Worm (Caenorhabditis elegans) whole organism, L4 larva: ENCODE measurements around the gene B0495.9.

ENCODE experiments used
- D1046.2 ChIP-seq: fragments of 200-800 bp; sonication (Bioruptor generic); IDR thresholded peaks from 2 replicates; pipeline ENCODE4 v1.3.6; 2022; ENCODE audit warnings: missing genetic modification characterization, missing compliant biosample characterization
- F26F4.8 ChIP-seq: fragments of 200-800 bp; sonication (Bioruptor generic); conservative IDR thresholded peaks from 2 replicates; pipeline ENCODE4 v1.3.6; 2022; ENCODE audit warnings: missing genetic modification characterization, missing compliant biosample characterization
- R02D3.7 ChIP-seq: fragments of 150-350 bp; sonication (generic microtip); optimal IDR thresholded peaks from 3 replicates; lab custom pipeline; 2014; ENCODE audit warnings: missing biosample characterization, missing genetic modification characterization
- aha-1 ChIP-seq: fragments of 150-350 bp; peaks from one replicate; lab custom pipeline; 2014; ENCODE audit warnings: missing biosample characterization, missing genetic modification characterization
- attf-4 ChIP-seq: sonication (generic microtip); optimal IDR thresholded peaks from 3 replicates; lab custom pipeline; 2017; ENCODE audit warnings: missing biosample characterization, missing genetic modification characterization
- ceh-20 ChIP-seq: fragments of 200-800 bp; sonication (Bioruptor generic); IDR thresholded peaks from 2 replicates; pipeline ENCODE4 v1.3.6; 2022; ENCODE audit warnings: missing genetic modification reagents, missing genetic modification characterization, missing compliant biosample characterization
- ceh-44 ChIP-seq: fragments of 200-800 bp; sonication (Bioruptor generic); IDR thresholded peaks from 2 replicates; pipeline ENCODE4 v1.3.6; 2022; ENCODE audit warnings: missing genetic modification reagents, missing genetic modification characterization, missing compliant biosample characterization
- ceh-62 ChIP-seq: sonication (generic microtip); optimal IDR thresholded peaks from 2 replicates; lab custom pipeline; 2017; ENCODE audit warnings: missing biosample characterization, missing genetic modification characterization
- ceh-82 ChIP-seq: sonication (generic microtip); optimal IDR thresholded peaks from 2 replicates; lab custom pipeline; 2017; ENCODE audit warnings: missing biosample characterization, missing genetic modification characterization
- cey-2 ChIP-seq: sonication (generic microtip); optimal IDR thresholded peaks from 3 replicates; lab custom pipeline; 2017; ENCODE audit warnings: missing genetic modification characterization, mild to moderate bottlenecking, missing compliant biosample characterization, antibody characterized with exemption, borderline replicate concordance; ENCODE audit not compliant: insufficient read depth
- daf-16 ChIP-seq, 3 experiments: sonication (generic microtip); optimal IDR thresholded peaks; 2 replicates each; lab custom pipeline; 2016 to 2017; ENCODE audit warnings: missing genetic modification characterization in 3 of 3, missing genetic modification reagents in 3 of 3, mild to moderate bottlenecking in 2 of 3, missing compliant biosample characterization in 2 of 3, missing biosample characterization in 1 of 3, moderate library complexity in 1 of 3
- daf-19 ChIP-seq: fragments of 200-800 bp; sonication (Bioruptor generic); conservative IDR thresholded peaks from 2 replicates; pipeline ENCODE4 v1.3.6; 2022; ENCODE audit warnings: missing genetic modification characterization, missing compliant biosample characterization
- daf-8 ChIP-seq: fragments of 200-800 bp; sonication (Bioruptor generic); IDR thresholded peaks from 2 replicates; pipeline ENCODE4 v1.3.6; 2022; ENCODE audit warnings: missing genetic modification characterization, missing compliant biosample characterization
- dmd-8 ChIP-seq: fragments of 200-800 bp; sonication (Bioruptor generic); IDR thresholded peaks from 2 replicates; pipeline ENCODE4 v1.3.6; 2022; ENCODE audit warnings: missing genetic modification characterization, missing compliant biosample characterization
- dpl-1 ChIP-seq: fragments of 150-350 bp; optimal IDR thresholded peaks from 2 replicates; lab custom pipeline; 2014; ENCODE audit warnings: missing biosample characterization, missing genetic modification reagents, missing genetic modification characterization
- dve-1 ChIP-seq: sonication (generic microtip); optimal IDR thresholded peaks from 2 replicates; lab custom pipeline; 2017; ENCODE audit warnings: antibody characterized with exemption, mild to moderate bottlenecking, missing genetic modification characterization, missing compliant biosample characterization; ENCODE audit not compliant: insufficient read depth
- fkh-10 ChIP-seq: fragments of 150-350 bp; optimal IDR thresholded peaks from 2 replicates; lab custom pipeline; 2014; ENCODE audit warnings: missing biosample characterization, missing genetic modification reagents, missing genetic modification characterization
- hlh-30 ChIP-seq: sonication (generic microtip); optimal IDR thresholded peaks from 2 replicates; lab custom pipeline; 2017; ENCODE audit warnings: antibody characterized with exemption, mild to moderate bottlenecking, missing genetic modification characterization, missing compliant biosample characterization; ENCODE audit not compliant: insufficient read depth
- lim-7 ChIP-seq: fragments of 200-800 bp; sonication (Bioruptor generic); IDR thresholded peaks from 2 replicates; pipeline ENCODE4 v1.3.6; 2022; ENCODE audit warnings: missing genetic modification characterization, missing compliant biosample characterization
- lin-15B ChIP-seq: fragments of 150-350 bp; sonication (generic microtip); optimal IDR thresholded peaks from 3 replicates; lab custom pipeline; 2014; ENCODE audit warnings: missing biosample characterization, missing genetic modification characterization
- lin-29 ChIP-seq: fragments of 200-800 bp; sonication (Bioruptor generic); IDR thresholded peaks from 2 replicates; pipeline ENCODE4 v1.3.6; 2022; ENCODE audit warnings: missing genetic modification reagents, missing genetic modification characterization, missing compliant biosample characterization
- lin-38 ChIP-seq: fragments of 200-800 bp; sonication (Bioruptor generic); IDR thresholded peaks from 2 replicates; pipeline ENCODE4 v1.3.6; 2022; ENCODE audit warnings: missing genetic modification reagents, missing genetic modification characterization, missing compliant biosample characterization
- lir-3 ChIP-seq: sonication (generic microtip); optimal IDR thresholded peaks from 2 replicates; lab custom pipeline; 2016; ENCODE audit warnings: mild to moderate bottlenecking, missing genetic modification characterization, missing compliant biosample characterization
- lsy-2 ChIP-seq, 2 experiments: fragments of 150-350 bp in 1 of 2; sonication (generic microtip) in 1 of 2; optimal IDR thresholded peaks; 2 replicates each; lab custom pipeline; 2014 to 2017; ENCODE audit warnings: missing biosample characterization in 2 of 2, missing genetic modification characterization in 2 of 2
- madf-5 ChIP-seq, 2 experiments: fragments of 200-800 bp; sonication (Bioruptor generic); IDR thresholded peaks; 2 replicates each; pipeline ENCODE4 v1.3.6; 2022; ENCODE audit warnings: missing compliant biosample characterization in 2 of 2, missing genetic modification characterization in 2 of 2
- madf-9 ChIP-seq: fragments of 200-800 bp; sonication (Bioruptor generic); conservative IDR thresholded peaks from 2 replicates; pipeline ENCODE4 v1.3.6; 2022; ENCODE audit warnings: missing genetic modification reagents, missing genetic modification characterization, missing compliant biosample characterization
- mes-2 ChIP-seq: sonication (generic microtip); optimal IDR thresholded peaks from 2 replicates; lab custom pipeline; 2016; ENCODE audit warnings: missing genotype, mild to moderate bottlenecking, missing genetic modification characterization, missing compliant biosample characterization; ENCODE audit not compliant: poor library complexity, severe bottlenecking
- mxl-2 ChIP-seq: fragments of 200-800 bp; sonication (Bioruptor generic); conservative IDR thresholded peaks from 2 replicates; pipeline ENCODE4 v1.3.6; 2022; ENCODE audit warnings: missing genetic modification reagents, missing genetic modification characterization, missing compliant biosample characterization
- nhr-28 ChIP-seq: fragments of 150-350 bp; optimal IDR thresholded peaks from 2 replicates; lab custom pipeline; 2014; ENCODE audit warnings: missing biosample characterization, missing genetic modification characterization
- nhr-42 ChIP-seq: fragments of 200-800 bp; sonication (Bioruptor generic); IDR thresholded peaks from 2 replicates; pipeline ENCODE4 v1.3.6; 2022; ENCODE audit warnings: missing genetic modification characterization, missing compliant biosample characterization
- nhr-6 ChIP-seq: fragments of 150-350 bp; optimal IDR thresholded peaks from 2 replicates; lab custom pipeline; 2014; ENCODE audit warnings: missing biosample characterization, missing genetic modification characterization
- nhr-76 ChIP-seq: fragments of 150-350 bp; optimal IDR thresholded peaks from 2 replicates; lab custom pipeline; 2014; ENCODE audit warnings: missing biosample characterization, missing genetic modification characterization
- saeg-2 ChIP-seq: fragments of 200-800 bp; sonication (Bioruptor generic); IDR thresholded peaks from 2 replicates; pipeline ENCODE4 v1.3.6; 2022; ENCODE audit warnings: missing genetic modification reagents, missing genetic modification characterization, missing compliant biosample characterization
- skn-1 ChIP-seq: fragments of 150-350 bp; optimal IDR thresholded peaks from 2 replicates; lab custom pipeline; 2014; ENCODE audit warnings: missing biosample characterization, missing genetic modification characterization
- snpc-4 ChIP-seq: fragments of 150-350 bp; optimal IDR thresholded peaks from 2 replicates; lab custom pipeline; 2014; ENCODE audit warnings: missing biosample characterization, missing genetic modification characterization
- spr-1 ChIP-seq: sonication (generic microtip); optimal IDR thresholded peaks from 2 replicates; lab custom pipeline; 2016; ENCODE audit warnings: mild to moderate bottlenecking, missing genetic modification characterization, missing compliant biosample characterization
- tag-97 ChIP-seq: fragments of 200-800 bp; sonication (Bioruptor generic); IDR thresholded peaks from 2 replicates; pipeline ENCODE4 v1.3.6; 2022; ENCODE audit warnings: missing genetic modification characterization, missing compliant biosample characterization
- tra-1 ChIP-seq: fragments of 200-800 bp; sonication (Bioruptor generic); IDR thresholded peaks from 2 replicates; pipeline ENCODE4 v1.3.6; 2022; ENCODE audit warnings: missing genetic modification reagents, missing genetic modification characterization, missing compliant biosample characterization
- unc-62 ChIP-seq, 3 experiments: fragments of 150-350 bp in 1 of 3; sonication (generic microtip); optimal IDR thresholded peaks in 2 of 3; peaks in 1 of 3; 1 replicate in 1 of 3; 2 replicates in 2 of 3; lab custom pipeline; 2014 to 2017; ENCODE audit warnings: missing biosample characterization in 3 of 3, missing genetic modification characterization in 3 of 3, missing genetic modification reagents in 3 of 3, missing genotype in 1 of 3
- zfp-2 ChIP-seq: sonication (generic microtip); optimal IDR thresholded peaks from 2 replicates; lab custom pipeline; 2016; ENCODE audit warnings: mild to moderate bottlenecking, missing genetic modification characterization, missing compliant biosample characterization
- zip-11 ChIP-seq: fragments of 200-800 bp; sonication (Bioruptor generic); IDR thresholded peaks from 2 replicates; pipeline ENCODE4 v1.3.6; 2022; ENCODE audit warnings: missing genetic modification characterization, missing compliant biosample characterization
- zip-2 ChIP-seq: fragments of 150-350 bp; optimal IDR thresholded peaks from 2 replicates; lab custom pipeline; 2014; ENCODE audit warnings: missing biosample characterization, missing genetic modification characterization

B0495.9 gene

DNA sequence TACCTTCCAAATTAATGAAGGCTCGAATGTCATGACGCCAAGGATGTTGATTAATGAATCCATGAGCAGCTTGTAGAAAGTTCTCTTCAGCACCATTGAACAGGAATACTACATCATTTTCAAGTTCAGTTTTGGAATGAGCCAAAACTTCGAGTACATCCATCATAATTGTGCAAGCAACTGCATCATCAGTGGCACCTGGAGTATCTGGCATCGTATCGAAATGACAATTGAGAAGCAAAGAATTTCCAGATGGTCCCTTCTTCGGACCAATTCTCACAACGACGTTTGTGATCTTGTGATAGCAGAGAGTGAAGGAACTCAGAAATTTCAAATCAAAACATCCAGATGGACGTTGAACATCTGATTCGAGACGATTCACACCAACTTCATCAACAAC, 4.1 kb downstream of the B0495.9 start:
- TF ChIP-seq zip-2 (tag; lab: Kevin White, UChicago) (no peak), zfp-2 (no peak), lin-29 (GFP tag; lab: Robert Waterston, UW) (no peak), daf-8 (GFP tag; lab: Robert Waterston, UW) (no peak), aha-1 (tag; lab: Kevin White, UChicago) (peak; percentile 94)
- TF ChIP-seq, all 104 proteins: peak for 1

- TF ChIP-seq lsy-2 (tag; optimal IDR thresholded peaks at IDR 0.05; lab: Kevin White, UChicago) (peak in 1 of 2 experiments; percentile 97), zip-11 (no peak), madf-5 (GFP tag; IDR thresholded peaks at IDR 0.05; lab: Robert Waterston, UW) (no peak), daf-16 (GFP tag; optimal IDR thresholded peaks at IDR 0.05; lab: Kevin White, UChicago) (no peak), daf-16 (tag; optimal IDR thresholded peaks at IDR 0.05; lab: Kevin White, UChicago) (peak; percentile 5), mes-2 (tag; lab: Kevin White, UChicago) (peak; percentile 61), nhr-6 (tag; lab: Kevin White, UChicago) (no peak), hlh-30 (tag; lab: Kevin White, UChicago) (peak; percentile 69)
- TF ChIP-seq, all 104 proteins: peak for 4
These were observed 9.5 kb downstream of the B0495.9 start, which contains the start of the genes moa-2 and cdk-11.1 for ce11 chrII:7699009-7699408. Gene moa-2, minus strand, starts transcription at chrII:7699033. Gene cdk-11.1, plus strand, starts transcription at chrII:7699235.

DNA sequence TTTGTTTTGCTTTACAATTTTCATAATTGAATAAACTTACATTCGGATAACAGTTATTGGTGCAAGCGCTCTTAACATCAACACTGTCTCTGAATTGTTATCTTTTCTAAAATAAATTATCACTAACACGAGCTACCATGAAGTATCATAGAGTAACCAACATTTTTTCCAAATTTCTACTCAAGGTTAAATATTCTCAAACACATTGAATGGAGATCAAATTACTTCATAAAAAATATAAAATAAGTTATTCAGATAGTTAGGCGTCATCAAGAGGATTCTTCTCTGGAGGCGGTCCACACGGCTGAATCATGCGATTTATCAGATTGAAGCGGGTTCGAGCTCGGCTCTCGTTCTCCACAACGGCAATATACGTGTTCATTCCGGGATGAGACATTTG, 10.1 kb downstream of the B0495.9 start, which contains the start of gene B0495.5:
TSS of gene B0495.5 (minus strand) at position 101 of the 400 bp plus-strand sequence.
- TF ChIP-seq unc-62 (GFP tag; optimal IDR thresholded peaks at IDR 0.05 in 1 of 2; lab: Kevin White, UChicago) (peak in 1 of 2 experiments; percentile 1), unc-62 (tag; optimal IDR thresholded peaks at IDR 0.05; lab: Kevin White, UChicago) (no peak), daf-19 (no peak)

- TF ChIP-seq mxl-2 (GFP tag; lab: Robert Waterston, UW) (no peak), unc-62 (GFP tag; optimal IDR thresholded peaks at IDR 0.05 in 1 of 2; lab: Kevin White, UChicago) (peak in 1 of 2 experiments; percentile 95), unc-62 (tag; optimal IDR thresholded peaks at IDR 0.05; lab: Kevin White, UChicago) (no peak)
These were observed 11.4 kb downstream of the B0495.9 start for ce11 chrII:7697156-7697555.

DNA sequence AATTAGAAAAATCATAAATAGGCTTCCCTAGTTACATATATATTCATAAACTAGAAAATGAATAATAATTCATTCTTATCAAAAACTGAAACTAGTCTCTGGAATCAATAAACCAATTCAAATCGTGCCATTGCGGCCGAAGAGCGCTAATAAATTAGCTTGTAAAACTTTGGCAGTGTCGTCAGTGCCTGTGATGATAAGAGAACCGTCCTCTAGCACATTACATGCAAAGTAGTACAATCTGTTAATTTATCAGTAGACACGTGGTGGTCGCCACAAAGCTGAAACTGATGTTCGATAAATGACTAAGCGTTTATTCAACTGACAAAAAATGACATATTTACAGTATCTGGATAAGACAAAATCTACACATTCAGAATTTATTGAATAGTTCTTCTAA, 12.9 kb downstream of the B0495.9 start:
- TF ChIP-seq dmd-8 (GFP tag; lab: Robert Waterston, UW) = no peak
- no peak for TF ChIP-seq daf-8 (GFP tag; lab: Robert Waterston, UW)
- no peak for TF ChIP-seq lir-3 (tag; lab: Kevin White, UChicago)
- TF ChIP-seq nhr-76 (tag; lab: Kevin White, UChicago) = no peak
- TF ChIP-seq zfp-2 = no peak
- no peak for TF ChIP-seq lim-7 (GFP tag; lab: Robert Waterston, UW)
- no peak for TF ChIP-seq F26F4.8
- peak; percentile 76 for TF ChIP-seq tra-1 (GFP tag; lab: Robert Waterston, UW)
- TF ChIP-seq nhr-42 (GFP tag; lab: Robert Waterston, UW) = no peak
- TF ChIP-seq spr-1 (tag; lab: Kevin White, UChicago) = no peak
- TF ChIP-seq lin-38 = no peak
- TF ChIP-seq dpl-1 (GFP tag; lab: Kevin White, UChicago) = no peak
- TF ChIP-seq ceh-82 (tag; lab: Kevin White, UChicago) = no peak
- no peak for TF ChIP-seq tag-97
- TF ChIP-seq ceh-44 (GFP tag; lab: Robert Waterston, UW) = no peak
- TF ChIP-seq saeg-2 (GFP tag; lab: Robert Waterston, UW) = 0 out of 2 replicates have a peak, but pooled peaks have one; percentile 35
- TF ChIP-seq snpc-4 = no peak
- no peak for TF ChIP-seq madf-9
- no peak for TF ChIP-seq D1046.2 (GFP tag; lab: Robert Waterston, UW)
- TF ChIP-seq hlh-30 (tag; lab: Kevin White, UChicago) = peak; percentile 17
- no peak for TF ChIP-seq R02D3.7
- no peak for TF ChIP-seq lin-15B (tag; lab: Kevin White, UChicago)
- no peak for TF ChIP-seq cey-2 (tag; lab: Kevin White, UChicago)
- TF ChIP-seq attf-4 (tag; lab: Kevin White, UChicago) = no peak
- TF ChIP-seq ceh-20 (GFP tag; lab: Robert Waterston, UW) = peak; percentile 82
- TF ChIP-seq ceh-62 (tag; lab: Kevin White, UChicago) = no peak
- peak; percentile 76 for TF ChIP-seq dve-1
- TF ChIP-seq skn-1 (tag; lab: Kevin White, UChicago) = no peak
- no peak for TF ChIP-seq zip-2 (tag; lab: Kevin White, UChicago)
- TF ChIP-seq nhr-28 (tag; lab: Kevin White, UChicago) = peak; percentile 60
- no peak for TF ChIP-seq fkh-10 (GFP tag; lab: Kevin White, UChicago)
